Fruit fly (Drosophila melanogaster): ENCODE results near the gene CG15147.

dm6 chr2L:17586750-17587149 lies 39.4 kb downstream of the CG15147 start:
- TF ChIP-seq Snoo (tag; optimal IDR thresholded peaks at IDR 0.05) (no peak), CG4496 (GFP tag; IDR thresholded peaks at IDR 0.05) (no peak), CG8301 (tag; optimal IDR thresholded peaks at IDR 0.05) (no peak)
